Worm (Caenorhabditis elegans) whole organism, L1 larva: ENCODE data around the gene C18E9.2.

Source experiments
- C04F5.9 ChIP-seq: sonication (generic microtip); optimal IDR thresholded peaks from 2 replicates; lab custom pipeline; 2016; ENCODE audit warnings: missing genetic modification characterization, missing compliant biosample characterization
- C34B4.2 ChIP-seq: sonication (generic microtip); optimal IDR thresholded peaks from 2 replicates; lab custom pipeline; 2017; ENCODE audit warnings: mild to moderate bottlenecking, missing genetic modification characterization, missing compliant biosample characterization
- alr-1 ChIP-seq: fragments of 200-800 bp; sonication (Bioruptor generic); optimal IDR thresholded peaks from 2 replicates; lab custom pipeline; 2018; ENCODE audit warnings: borderline replicate concordance, mild to moderate bottlenecking, missing genetic modification characterization, missing compliant biosample characterization
- ama-1 ChIP-seq: fragments of 150-350 bp; optimal IDR thresholded peaks from 2 replicates; lab custom pipeline; 2014
- blmp-1 ChIP-seq: fragments of 150-350 bp; optimal IDR thresholded peaks from 2 replicates; lab custom pipeline; 2014; ENCODE audit warnings: missing biosample characterization, missing genetic modification characterization
- ceh-8 ChIP-seq: fragments of 200-800 bp; sonication (Bioruptor generic); optimal IDR thresholded peaks from 2 replicates; lab custom pipeline; 2018; ENCODE audit warnings: mild to moderate bottlenecking, missing genetic modification characterization, moderate library complexity, missing compliant biosample characterization
- ceh-82 ChIP-seq, 3 experiments: fragments of 150-350 bp in 1 of 3; sonication (generic microtip) in 2 of 3; optimal IDR thresholded peaks; 2 replicates each; lab custom pipeline; 2014 to 2017; ENCODE audit warnings: missing biosample characterization in 3 of 3, missing genetic modification characterization in 3 of 3
- ceh-90 ChIP-seq: sonication (generic microtip); optimal IDR thresholded peaks from 2 replicates; lab custom pipeline; 2016; ENCODE audit warnings: missing genetic modification characterization, missing compliant biosample characterization
- dpl-1 ChIP-seq, 3 experiments: fragments of 150-350 bp in 2 of 3; sonication (generic microtip) in 1 of 3; optimal IDR thresholded peaks; 2 replicates each; lab custom pipeline; 2014 to 2017; ENCODE audit warnings: missing biosample characterization in 3 of 3, missing genetic modification characterization in 3 of 3, missing genetic modification reagents in 3 of 3
- efl-1 ChIP-seq, 4 experiments: fragments of 150-350 bp; optimal IDR thresholded peaks in 3 of 4; peaks in 1 of 4; 1 replicate in 1 of 4; 2 replicates in 3 of 4; lab custom pipeline; 2014; ENCODE audit warnings: missing biosample characterization in 2 of 4, missing genetic modification characterization in 2 of 4, missing genetic modification reagents in 2 of 4
- elt-2 ChIP-seq: sonication (generic microtip); optimal IDR thresholded peaks from 2 replicates; lab custom pipeline; 2016; ENCODE audit warnings: missing genetic modification characterization, mild to moderate bottlenecking, inconsistent platforms, missing compliant biosample characterization, missing genetic modification reagents
- fkh-4 ChIP-seq: sonication (generic microtip); optimal IDR thresholded peaks from 2 replicates; lab custom pipeline; 2016; ENCODE audit warnings: missing compliant biosample characterization, missing genetic modification characterization, borderline replicate concordance
- grh-1 ChIP-seq: fragments of 200-800 bp; sonication (Bioruptor generic); IDR thresholded peaks from 2 replicates; pipeline ENCODE4 v1.3.6; 2022; ENCODE audit warnings: missing genetic modification reagents, missing genetic modification characterization, missing compliant biosample characterization
- hlh-4 ChIP-seq: sonication (generic microtip); optimal IDR thresholded peaks from 2 replicates; lab custom pipeline; 2016; ENCODE audit warnings: mild to moderate bottlenecking, missing genetic modification characterization, missing compliant biosample characterization
- irx-1 ChIP-seq: sonication (generic microtip); optimal IDR thresholded peaks from 2 replicates; lab custom pipeline; 2016; ENCODE audit warnings: missing genetic modification characterization, missing compliant biosample characterization
- lin-15B ChIP-seq: fragments of 150-350 bp; sonication (generic microtip); optimal IDR thresholded peaks from 3 replicates; lab custom pipeline; 2014; ENCODE audit warnings: missing biosample characterization, missing genetic modification characterization
- lin-35 ChIP-seq, 2 experiments: fragments of 150-350 bp; optimal IDR thresholded peaks; 2 replicates each; lab custom pipeline; 2014; ENCODE audit warnings: missing biosample characterization in 2 of 2, missing genetic modification characterization in 2 of 2, missing genetic modification reagents in 2 of 2
- lir-3 ChIP-seq: sonication (generic microtip); optimal IDR thresholded peaks from 2 replicates; lab custom pipeline; 2016; ENCODE audit warnings: mild to moderate bottlenecking, missing genetic modification characterization, moderate library complexity, missing compliant biosample characterization; ENCODE audit not compliant: poor library complexity
- lsy-2 ChIP-seq, 2 experiments: fragments of 150-350 bp; optimal IDR thresholded peaks; 2 replicates each; lab custom pipeline; 2014; ENCODE audit warnings: missing biosample characterization in 2 of 2, missing genetic modification characterization in 2 of 2
- mab-9 ChIP-seq: fragments of 200-800 bp; sonication (Bioruptor generic); IDR thresholded peaks from 2 replicates; pipeline ENCODE4 v1.3.6; 2022; ENCODE audit warnings: missing genetic modification reagents, missing genetic modification characterization, missing compliant biosample characterization
- mdl-1 ChIP-seq, 2 experiments: fragments of 150-350 bp; optimal IDR thresholded peaks; 2 replicates each; lab custom pipeline; 2014 to 2017; ENCODE audit warnings: missing biosample characterization in 2 of 2, missing genetic modification characterization in 2 of 2, inconsistent platforms in 1 of 2
- mep-1 ChIP-seq: fragments of 150-350 bp; optimal IDR thresholded peaks from 2 replicates; lab custom pipeline; 2014; ENCODE audit warnings: missing biosample characterization, missing genetic modification characterization
- nhr-11 ChIP-seq: fragments of 150-350 bp; optimal IDR thresholded peaks from 2 replicates; lab custom pipeline; 2014; ENCODE audit warnings: missing biosample characterization, missing genetic modification characterization
- nhr-20 ChIP-seq: sonication (generic microtip); optimal IDR thresholded peaks from 2 replicates; lab custom pipeline; 2016; ENCODE audit warnings: mild to moderate bottlenecking, missing genetic modification characterization, missing compliant biosample characterization
- nhr-237 ChIP-seq: fragments of 150-350 bp; optimal IDR thresholded peaks from 2 replicates; lab custom pipeline; 2014; ENCODE audit warnings: missing biosample characterization, missing genetic modification characterization
- nhr-71 ChIP-seq: sonication (generic microtip); optimal IDR thresholded peaks from 2 replicates; lab custom pipeline; 2016; ENCODE audit warnings: mild to moderate bottlenecking, missing genetic modification characterization, moderate library complexity, missing compliant biosample characterization
- nhr-84 ChIP-seq: sonication (generic microtip); optimal IDR thresholded peaks from 2 replicates; lab custom pipeline; 2017; ENCODE audit warnings: missing biosample characterization, missing genetic modification characterization
- nhr-90 ChIP-seq: sonication (generic microtip); optimal IDR thresholded peaks from 2 replicates; lab custom pipeline; 2016; ENCODE audit warnings: mild to moderate bottlenecking, missing genetic modification characterization, missing compliant biosample characterization; ENCODE audit not compliant: poor library complexity
- pax-3 ChIP-seq: fragments of 200-800 bp; sonication (Bioruptor generic); optimal IDR thresholded peaks from 2 replicates; lab custom pipeline; 2018; ENCODE audit warnings: mild to moderate bottlenecking, missing genetic modification characterization, moderate library complexity, missing compliant biosample characterization
- pqm-1 ChIP-seq: sonication (generic microtip); optimal IDR thresholded peaks from 3 replicates; lab custom pipeline; 2017; ENCODE audit warnings: missing biosample characterization, missing genetic modification characterization
- skn-1 ChIP-seq: fragments of 150-350 bp; optimal IDR thresholded peaks from 2 replicates; lab custom pipeline; 2014; ENCODE audit warnings: missing biosample characterization, missing genetic modification characterization
- snpc-4 ChIP-seq: fragments of 150-350 bp; optimal IDR thresholded peaks from 2 replicates; lab custom pipeline; 2014; ENCODE audit warnings: missing biosample characterization, missing genetic modification characterization
- snu-23 ChIP-seq: sonication (generic microtip); optimal IDR thresholded peaks from 2 replicates; lab custom pipeline; 2016; ENCODE audit warnings: missing genetic modification characterization, missing compliant biosample characterization
- sox-4 ChIP-seq: sonication (generic microtip); optimal IDR thresholded peaks from 2 replicates; lab custom pipeline; 2016; ENCODE audit warnings: missing genetic modification characterization, missing compliant biosample characterization
- sup-37 ChIP-seq: fragments of 200-800 bp; sonication (Bioruptor generic); optimal IDR thresholded peaks from 2 replicates; lab custom pipeline; 2018; ENCODE audit warnings: mild to moderate bottlenecking, missing genetic modification characterization, missing compliant biosample characterization
- swsn-7 ChIP-seq: sonication (generic microtip); optimal IDR thresholded peaks from 2 replicates; lab custom pipeline; 2016; ENCODE audit warnings: missing genetic modification characterization, missing compliant biosample characterization
- tbx-2 ChIP-seq: sonication (generic microtip); optimal IDR thresholded peaks from 2 replicates; lab custom pipeline; 2016; ENCODE audit warnings: missing genetic modification characterization, missing compliant biosample characterization
- unc-86 ChIP-seq: sonication (generic microtip); optimal IDR thresholded peaks from 2 replicates; lab custom pipeline; 2016; ENCODE audit warnings: missing genetic modification characterization, missing compliant biosample characterization
- xbp-1 ChIP-seq: sonication (generic microtip); optimal IDR thresholded peaks from 2 replicates; lab custom pipeline; 2016; ENCODE audit warnings: missing genetic modification characterization, missing compliant biosample characterization
- ztf-4 ChIP-seq: fragments of 150-350 bp; optimal IDR thresholded peaks from 2 replicates; lab custom pipeline; 2014; ENCODE audit warnings: missing biosample characterization, missing genetic modification characterization

Gene C18E9.2

ce11 chrII:8973516-8974043 lies 8.8 kb downstream of the C18E9.2 start, which contains the start of gene tomm-40:
tomm-40 (minus strand) TSS chrII:8973566.
- TF ChIP-seq blmp-1 (tag; lab: Kevin White, UChicago) (peak; percentile 12), lin-35 (GFP tag; optimal IDR thresholded peaks at IDR 0.05; lab: Kevin White, UChicago) (peak in 1 of 2 experiments; percentile 55), nhr-11 (tag; lab: Kevin White, UChicago) (no peak), sup-37 (GFP tag; lab: Kevin White, UChicago) (no peak), fkh-4 (tag; lab: Kevin White, UChicago) (no peak), C04F5.9 (tag; lab: Kevin White, UChicago) (no peak), ceh-82 (tag; optimal IDR thresholded peaks at IDR 0.05; lab: Kevin White, UChicago) (no peak), lin-15B (tag; lab: Kevin White, UChicago) (no peak), skn-1 (tag; lab: Kevin White, UChicago) (peak; percentile 5), ztf-4 (tag; lab: Kevin White, UChicago) (no peak), lir-3 (tag; lab: Kevin White, UChicago) (no peak), xbp-1 (no peak), nhr-84 (tag; lab: Kevin White, UChicago) (no peak), nhr-237 (no peak), nhr-20 (tag; lab: Kevin White, UChicago) (peak; percentile 3), lsy-2 (tag; optimal IDR thresholded peaks at IDR 0.05; lab: Kevin White, UChicago) (peak; percentile 34 to 51), C34B4.2 (tag; lab: Kevin White, UChicago) (no peak), nhr-90 (tag; lab: Kevin White, UChicago) (no peak), mdl-1 (tag; optimal IDR thresholded peaks at IDR 0.05; lab: Kevin White, UChicago) (no peak), swsn-7 (peak; percentile 13), dpl-1 (GFP tag; optimal IDR thresholded peaks at IDR 0.05; lab: Kevin White, UChicago) (peak; percentile 27 to 59 (median 48)), ceh-8 (GFP tag; lab: Kevin White, UChicago) (no peak), pqm-1 (tag; lab: Kevin White, UChicago) (no peak), ceh-90 (tag; lab: Kevin White, UChicago) (no peak), alr-1 (tag; lab: Kevin White, UChicago) (no peak), mab-9 (GFP tag; lab: Robert Waterston, UW) (no peak), snpc-4 (tag; lab: Kevin White, UChicago) (no peak), snu-23 (GFP tag; lab: Kevin White, UChicago) (no peak), nhr-71 (tag; lab: Kevin White, UChicago) (peak; percentile 31), efl-1 (optimal IDR thresholded peaks at IDR 0.05; lab: Kevin White, UChicago) (peak; percentile 49 to 51), efl-1 (GFP tag; optimal IDR thresholded peaks at IDR 0.05 in 1 of 2; lab: Kevin White, UChicago) (peak; percentile 55 to 93), grh-1 (GFP tag; lab: Robert Waterston, UW) (no peak), hlh-4 (tag; lab: Kevin White, UChicago) (no peak), mep-1 (tag; lab: Kevin White, UChicago) (peak; percentile 40)

DNA sequence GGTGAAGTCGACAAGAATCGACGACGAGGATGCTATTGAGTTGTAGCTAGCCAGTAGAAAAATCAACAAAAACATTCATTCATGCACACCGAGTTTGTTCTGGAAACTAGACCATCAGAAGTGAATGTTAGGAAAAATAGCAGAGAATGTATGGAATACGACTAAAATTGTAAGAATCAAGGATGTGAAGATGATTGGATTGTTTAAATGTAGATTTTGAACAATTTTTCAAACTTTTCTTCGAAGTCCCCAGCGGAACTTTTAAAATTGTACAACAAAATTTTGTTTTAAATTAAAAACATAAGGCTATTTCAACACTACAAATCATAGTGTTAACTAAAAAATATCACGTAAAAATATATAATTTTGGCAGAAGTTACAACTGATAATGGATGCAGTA lies 17.9 kb downstream of the C18E9.2 start, which contains the start of gene C18E9.7:
Gene C18E9.7 (minus strand): TSS at position 101 of the 400 bp plus-strand sequence.
- TF ChIP-seq pax-3 (tag; lab: Kevin White, UChicago) (no peak), unc-86 (tag; lab: Kevin White, UChicago) (no peak), elt-2 (no peak), irx-1 (tag; lab: Kevin White, UChicago) (no peak), mdl-1 (tag; optimal IDR thresholded peaks at IDR 0.05; lab: Kevin White, UChicago) (no peak), tbx-2 (tag; lab: Kevin White, UChicago) (no peak)

ce11 chrII:8987962-8988361 lies 23.2 kb downstream of the C18E9.2 start, which contains the start of gene C18E9.8:
C18E9.8 (minus strand) TSS chrII:8988062.
- TF ChIP-seq ama-1 (lab: Kevin White, UChicago) (peak; percentile 32), sox-4 (tag; lab: Kevin White, UChicago) (no peak), lin-35 (GFP tag; optimal IDR thresholded peaks at IDR 0.05; lab: Kevin White, UChicago) (peak in 1 of 2 experiments; percentile 9)
